Worm (Caenorhabditis elegans) whole organism, L1 larva: ENCODE measurements around the gene ccm-3.

Experiments
- C04F5.9 ChIP-seq: sonication (generic microtip); optimal IDR thresholded peaks from 2 replicates; lab custom pipeline; 2016; ENCODE audit warnings: missing genetic modification characterization, missing compliant biosample characterization
- F16B12.6 ChIP-seq: fragments of 150-350 bp; optimal IDR thresholded peaks from 2 replicates; lab custom pipeline; 2014; ENCODE audit warnings: missing biosample characterization, missing genetic modification characterization
- Y116A8C.19 ChIP-seq: sonication (generic microtip); optimal IDR thresholded peaks from 2 replicates; lab custom pipeline; 2016; ENCODE audit warnings: missing compliant biosample characterization, missing genetic modification characterization, borderline replicate concordance
- aha-1 ChIP-seq: fragments of 150-350 bp; optimal IDR thresholded peaks from 2 replicates; lab custom pipeline; 2014; ENCODE audit warnings: missing biosample characterization, missing genetic modification characterization
- aly-2 ChIP-seq: fragments of 150-350 bp; optimal IDR thresholded peaks from 2 replicates; lab custom pipeline; 2014; ENCODE audit warnings: missing biosample characterization, missing genetic modification characterization
- ama-1 ChIP-seq: fragments of 150-350 bp; optimal IDR thresholded peaks from 2 replicates; lab custom pipeline; 2014
- ceh-63 ChIP-seq: fragments of 200-800 bp; sonication (Bioruptor generic); optimal IDR thresholded peaks from 2 replicates; lab custom pipeline; 2018; ENCODE audit warnings: mild to moderate bottlenecking, missing genetic modification characterization, missing compliant biosample characterization
- ceh-8 ChIP-seq: fragments of 200-800 bp; sonication (Bioruptor generic); optimal IDR thresholded peaks from 2 replicates; lab custom pipeline; 2018; ENCODE audit warnings: mild to moderate bottlenecking, missing genetic modification characterization, moderate library complexity, missing compliant biosample characterization
- ceh-82 ChIP-seq, 3 experiments: fragments of 150-350 bp in 1 of 3; sonication (generic microtip) in 2 of 3; optimal IDR thresholded peaks; 2 replicates each; lab custom pipeline; 2014 to 2017; ENCODE audit warnings: missing biosample characterization in 3 of 3, missing genetic modification characterization in 3 of 3
- ceh-88 ChIP-seq: fragments of 200-800 bp; sonication (Bioruptor generic); IDR thresholded peaks from 2 replicates; pipeline ENCODE4 v1.3.6; 2022; ENCODE audit warnings: missing genetic modification characterization, missing compliant biosample characterization
- dpl-1 ChIP-seq, 3 experiments: fragments of 150-350 bp in 2 of 3; sonication (generic microtip) in 1 of 3; optimal IDR thresholded peaks; 2 replicates each; lab custom pipeline; 2014 to 2017; ENCODE audit warnings: missing biosample characterization in 3 of 3, missing genetic modification characterization in 3 of 3, missing genetic modification reagents in 3 of 3
- dsc-1 ChIP-seq: sonication (generic microtip); optimal IDR thresholded peaks from 2 replicates; lab custom pipeline; 2016; ENCODE audit warnings: mild to moderate bottlenecking, missing genetic modification characterization, missing compliant biosample characterization
- egl-13 ChIP-seq: sonication (generic microtip); optimal IDR thresholded peaks from 2 replicates; lab custom pipeline; 2016; ENCODE audit warnings: missing genotype, missing genetic modification reagents, missing genetic modification characterization, missing compliant biosample characterization
- egl-27 ChIP-seq, 2 experiments: fragments of 150-350 bp in 1 of 2; sonication (generic microtip); optimal IDR thresholded peaks; 3 replicates each; lab custom pipeline; 2017 to 2018; ENCODE audit warnings: missing biosample characterization in 2 of 2, missing genetic modification characterization in 2 of 2, missing genetic modification reagents in 2 of 2
- elt-2 ChIP-seq: sonication (generic microtip); optimal IDR thresholded peaks from 2 replicates; lab custom pipeline; 2016; ENCODE audit warnings: missing genetic modification characterization, mild to moderate bottlenecking, inconsistent platforms, missing compliant biosample characterization, missing genetic modification reagents
- elt-3 ChIP-seq, 6 experiments: fragments of 150-350 bp in 1 of 6; sonication (generic microtip); optimal IDR thresholded peaks; 2 replicates each; lab custom pipeline; 2017 to 2018; ENCODE audit warnings: missing biosample characterization in 6 of 6, missing genetic modification characterization in 6 of 6, inconsistent platforms in 1 of 6
- ets-5 ChIP-seq: fragments of 200-800 bp; sonication (Bioruptor generic); IDR thresholded peaks from 2 replicates; pipeline ENCODE4 v1.3.6; 2022; ENCODE audit warnings: missing genetic modification characterization, missing compliant biosample characterization
- fkh-10 ChIP-seq: sonication (generic microtip); optimal IDR thresholded peaks from 2 replicates; lab custom pipeline; 2017; ENCODE audit warnings: missing biosample characterization, missing genetic modification reagents, missing genetic modification characterization
- fos-1 ChIP-seq: fragments of 150-350 bp; optimal IDR thresholded peaks from 2 replicates; lab custom pipeline; 2014; ENCODE audit warnings: missing biosample characterization, missing genetic modification characterization
- hlh-17 ChIP-seq: fragments of 200-800 bp; sonication (Bioruptor generic); optimal IDR thresholded peaks from 2 replicates; lab custom pipeline; 2018; ENCODE audit warnings: missing genetic modification characterization, mild to moderate bottlenecking, missing compliant biosample characterization, moderate library complexity, borderline replicate concordance
- hpl-2 ChIP-seq: fragments of 150-350 bp; optimal IDR thresholded peaks from 2 replicates; lab custom pipeline; 2014; ENCODE audit warnings: missing biosample characterization, missing genetic modification reagents, missing genetic modification characterization
- isw-1 ChIP-seq: fragments of 200-800 bp; sonication (Bioruptor generic); IDR thresholded peaks from 2 replicates; pipeline ENCODE4 v1.3.6; 2022; ENCODE audit warnings: missing genetic modification characterization, missing compliant biosample characterization
- lin-14 ChIP-seq: fragments of 200-800 bp; sonication (Bioruptor generic); optimal IDR thresholded peaks from 2 replicates; lab custom pipeline; 2018; ENCODE audit warnings: mild to moderate bottlenecking, missing genetic modification characterization, moderate library complexity, missing compliant biosample characterization
- lin-39 ChIP-seq: fragments of 150-350 bp; optimal IDR thresholded peaks from 2 replicates; lab custom pipeline; 2014; ENCODE audit warnings: missing biosample characterization, missing genetic modification reagents, missing genetic modification characterization
- lsy-2 ChIP-seq, 2 experiments: fragments of 150-350 bp; optimal IDR thresholded peaks; 2 replicates each; lab custom pipeline; 2014; ENCODE audit warnings: missing biosample characterization in 2 of 2, missing genetic modification characterization in 2 of 2
- mdl-1 ChIP-seq, 2 experiments: fragments of 150-350 bp; optimal IDR thresholded peaks; 2 replicates each; lab custom pipeline; 2014 to 2017; ENCODE audit warnings: missing biosample characterization in 2 of 2, missing genetic modification characterization in 2 of 2, inconsistent platforms in 1 of 2
- mef-2 ChIP-seq: fragments of 150-350 bp; optimal IDR thresholded peaks from 2 replicates; lab custom pipeline; 2014; ENCODE audit warnings: missing biosample characterization, missing genetic modification characterization
- mep-1 ChIP-seq: fragments of 150-350 bp; optimal IDR thresholded peaks from 2 replicates; lab custom pipeline; 2014; ENCODE audit warnings: missing biosample characterization, missing genetic modification characterization
- nhr-11 ChIP-seq: fragments of 150-350 bp; optimal IDR thresholded peaks from 2 replicates; lab custom pipeline; 2014; ENCODE audit warnings: missing biosample characterization, missing genetic modification characterization
- nhr-12 ChIP-seq: sonication (generic microtip); optimal IDR thresholded peaks from 2 replicates; lab custom pipeline; 2017; ENCODE audit warnings: missing biosample characterization, missing genetic modification characterization
- nhr-28 ChIP-seq: fragments of 150-350 bp; optimal IDR thresholded peaks from 2 replicates; lab custom pipeline; 2014; ENCODE audit warnings: missing biosample characterization, missing genetic modification characterization
- nhr-47 ChIP-seq: sonication (generic microtip); optimal IDR thresholded peaks from 2 replicates; lab custom pipeline; 2016; ENCODE audit warnings: mild to moderate bottlenecking, missing genetic modification characterization, moderate library complexity, missing compliant biosample characterization
- nhr-77 ChIP-seq: fragments of 150-350 bp; optimal IDR thresholded peaks from 2 replicates; lab custom pipeline; 2014; ENCODE audit warnings: missing biosample characterization, missing genetic modification characterization
- nhr-90 ChIP-seq: sonication (generic microtip); optimal IDR thresholded peaks from 2 replicates; lab custom pipeline; 2016; ENCODE audit warnings: mild to moderate bottlenecking, missing genetic modification characterization, missing compliant biosample characterization; ENCODE audit not compliant: poor library complexity
- pqm-1 ChIP-seq: sonication (generic microtip); optimal IDR thresholded peaks from 3 replicates; lab custom pipeline; 2017; ENCODE audit warnings: missing biosample characterization, missing genetic modification characterization
- sup-37 ChIP-seq: fragments of 200-800 bp; sonication (Bioruptor generic); optimal IDR thresholded peaks from 2 replicates; lab custom pipeline; 2018; ENCODE audit warnings: mild to moderate bottlenecking, missing genetic modification characterization, missing compliant biosample characterization
- tbx-2 ChIP-seq: sonication (generic microtip); optimal IDR thresholded peaks from 2 replicates; lab custom pipeline; 2016; ENCODE audit warnings: missing genetic modification characterization, missing compliant biosample characterization
- unc-130 ChIP-seq: fragments of 150-350 bp; optimal IDR thresholded peaks from 2 replicates; lab custom pipeline; 2017; ENCODE audit warnings: missing biosample characterization, missing genetic modification characterization, inconsistent platforms
- unc-30 ChIP-seq: sonication (generic microtip); optimal IDR thresholded peaks from 2 replicates; lab custom pipeline; 2017; ENCODE audit warnings: missing biosample characterization, missing genetic modification characterization
- unc-62 ChIP-seq: fragments of 150-350 bp; optimal IDR thresholded peaks from 2 replicates; lab custom pipeline; 2014; ENCODE audit warnings: missing biosample characterization, missing genetic modification reagents, missing genetic modification characterization
- xbp-1 ChIP-seq: sonication (generic microtip); optimal IDR thresholded peaks from 2 replicates; lab custom pipeline; 2016; ENCODE audit warnings: missing genetic modification characterization, missing compliant biosample characterization
- zag-1 ChIP-seq: fragments of 150-350 bp; optimal IDR thresholded peaks from 2 replicates; lab custom pipeline; 2014; ENCODE audit warnings: missing biosample characterization, missing genetic modification characterization
- zip-4 ChIP-seq: fragments of 200-800 bp; sonication (Bioruptor generic); optimal IDR thresholded peaks from 2 replicates; lab custom pipeline; 2018; ENCODE audit warnings: mild to moderate bottlenecking, missing genetic modification characterization, moderate library complexity, missing compliant biosample characterization
- ztf-11 ChIP-seq, 2 experiments: sonication (generic microtip); optimal IDR thresholded peaks; 2 replicates each; lab custom pipeline; 2016 to 2017; ENCODE audit warnings: missing genetic modification characterization in 2 of 2, missing biosample characterization in 1 of 2, missing compliant biosample characterization in 1 of 2

Gene ccm-3

ce11 chrII:10594312-10594711, 12.8 kb downstream of the ccm-3 start:
- TF ChIP-seq C04F5.9 (tag; lab: Kevin White, UChicago) = no peak
- no peak for TF ChIP-seq egl-13
- no peak for TF ChIP-seq lin-14 (GFP tag; lab: Kevin White, UChicago)
- no peak for TF ChIP-seq ceh-82 (tag; optimal IDR thresholded peaks at IDR 0.05; lab: Kevin White, UChicago)
- no peak for TF ChIP-seq nhr-28 (tag; lab: Kevin White, UChicago)
- no peak for TF ChIP-seq tbx-2 (tag; lab: Kevin White, UChicago)
- TF ChIP-seq nhr-77 (tag; lab: Kevin White, UChicago) = no peak
- TF ChIP-seq F16B12.6 (tag; lab: Kevin White, UChicago) = no peak
- TF ChIP-seq aly-2 (tag; lab: Kevin White, UChicago) = no peak
- TF ChIP-seq ets-5 = no peak
- TF ChIP-seq ceh-63 = no peak
- no peak for TF ChIP-seq nhr-11 (tag; lab: Kevin White, UChicago)
- no peak for TF ChIP-seq nhr-90 (tag; lab: Kevin White, UChicago)
- no peak for TF ChIP-seq fkh-10
- no peak for TF ChIP-seq sup-37
- no peak for TF ChIP-seq mdl-1 (tag; optimal IDR thresholded peaks at IDR 0.05; lab: Kevin White, UChicago)
- no peak for TF ChIP-seq lin-39 (tag; lab: Kevin White, UChicago)
- no peak for TF ChIP-seq dpl-1 (GFP tag; optimal IDR thresholded peaks at IDR 0.05; lab: Kevin White, UChicago)
- no peak for TF ChIP-seq nhr-47
- TF ChIP-seq hpl-2 = no peak

ce11 chrII:10592452-10592851, 14.6 kb downstream of the ccm-3 start, which contains the start of gene crn-5:
TSS of gene crn-5 (plus strand) at chrII:10592752.
- no peak for TF ChIP-seq egl-27 (tag; optimal IDR thresholded peaks at IDR 0.05; lab: Kevin White, UChicago)
- TF ChIP-seq zip-4 (GFP tag; lab: Kevin White, UChicago) = no peak
- no peak for TF ChIP-seq isw-1 (GFP tag; lab: Robert Waterston, UW)
- TF ChIP-seq unc-62 = no peak
- TF ChIP-seq elt-3 (tag; optimal IDR thresholded peaks at IDR 0.05; lab: Kevin White, UChicago) = no peak
- TF ChIP-seq C04F5.9 (tag; lab: Kevin White, UChicago) = no peak
- TF ChIP-seq fos-1 (tag; lab: Kevin White, UChicago) = no peak
- no peak for TF ChIP-seq xbp-1
- TF ChIP-seq hlh-17 (GFP tag; lab: Kevin White, UChicago) = no peak
- TF ChIP-seq unc-130 (tag; lab: Kevin White, UChicago) = no peak
- no peak for TF ChIP-seq mep-1
- no peak for TF ChIP-seq ceh-8 (GFP tag; lab: Kevin White, UChicago)
- no peak for TF ChIP-seq aha-1 (tag; lab: Kevin White, UChicago)
- no peak for TF ChIP-seq mef-2
- no peak for TF ChIP-seq Y116A8C.19 (tag; lab: Kevin White, UChicago)
- TF ChIP-seq ama-1 (lab: Kevin White, UChicago) = no peak
- TF ChIP-seq zag-1 (tag; lab: Kevin White, UChicago) = no peak
- no peak for TF ChIP-seq pqm-1 (tag; lab: Kevin White, UChicago)
- TF ChIP-seq, all 84 proteins: peak for 0

- TF ChIP-seq nhr-12 (tag; lab: Kevin White, UChicago) (no peak), zip-4 (GFP tag; lab: Kevin White, UChicago) (no peak), unc-30 (tag; lab: Kevin White, UChicago) (no peak), ceh-8 (GFP tag; lab: Kevin White, UChicago) (no peak), mef-2 (no peak), F16B12.6 (tag; lab: Kevin White, UChicago) (no peak), ceh-88 (no peak), dsc-1 (no peak), elt-2 (tag; lab: Kevin White, UChicago) (no peak), ztf-11 (tag; optimal IDR thresholded peaks at IDR 0.05; lab: Kevin White, UChicago) (no peak), mdl-1 (tag; optimal IDR thresholded peaks at IDR 0.05; lab: Kevin White, UChicago) (no peak), lsy-2 (tag; optimal IDR thresholded peaks at IDR 0.05; lab: Kevin White, UChicago) (no peak), ets-5 (no peak)
- TF ChIP-seq, all 84 proteins: peak for 0
Measured at ce11 chrII:10587742-10588141, 19.3 kb downstream of the ccm-3 start, which contains the start of gene crn-3. TSS of gene crn-3 (plus strand) at chrII:10588042.
